Fruit fly (Drosophila melanogaster) whole organism, embryonic: ENCODE measurements around the gene CG43094.

Experiments
- Atf3 ChIP-seq: fragments of 200-800 bp; sonication (Bioruptor generic); optimal IDR thresholded peaks from 3 replicates; lab custom pipeline; 2016; ENCODE audit warnings: missing biosample characterization, missing genetic modification characterization
- B-H1 ChIP-seq: fragments of 200-800 bp; sonication (Bioruptor generic); IDR thresholded peaks from 3 replicates; pipeline ENCODE4 v1.3.6; 2022; ENCODE audit warnings: missing biosample characterization, missing genetic modification characterization
- Bdp1 ChIP-seq: fragments of 200-800 bp; sonication (Bioruptor generic); optimal IDR thresholded peaks from 3 replicates; lab custom pipeline; 2016; ENCODE audit warnings: missing biosample characterization, missing genetic modification characterization
- CG10543 ChIP-seq: fragments of 200-800 bp; sonication (Bioruptor generic); optimal IDR thresholded peaks from 3 replicates; lab custom pipeline; 2017; ENCODE audit warnings: missing biosample characterization, mild to moderate bottlenecking, missing genetic modification characterization, moderate library complexity
- CG11723 ChIP-seq: fragments of 200-800 bp; sonication (Bioruptor generic); optimal IDR thresholded peaks from 2 replicates; lab custom pipeline; 2017; ENCODE audit warnings: missing biosample characterization, mild to moderate bottlenecking, missing genetic modification characterization
- CG1233 ChIP-seq: fragments of 200-800 bp; sonication (Bioruptor generic); optimal IDR thresholded peaks from 4 replicates; lab custom pipeline; 2018; ENCODE audit warnings: missing biosample characterization, mild to moderate bottlenecking, missing genetic modification characterization
- CG13296 ChIP-seq: fragments of 200-800 bp; sonication (Bioruptor generic); optimal IDR thresholded peaks from 3 replicates; lab custom pipeline; 2018; ENCODE audit warnings: missing biosample characterization, mild to moderate bottlenecking, missing genetic modification characterization
- CG14710 ChIP-seq: fragments of 200-800 bp; sonication (Bioruptor generic); optimal IDR thresholded peaks from 3 replicates; lab custom pipeline; 2019; ENCODE audit warnings: missing biosample characterization, mild to moderate bottlenecking, missing genetic modification characterization, moderate library complexity
- CG1602 ChIP-seq: fragments of 200-800 bp; sonication (Bioruptor generic); optimal IDR thresholded peaks from 3 replicates; lab custom pipeline; 2016; ENCODE audit warnings: missing biosample characterization, missing genetic modification characterization
- CG1832 ChIP-seq: fragments of 200-800 bp; sonication (Bioruptor generic); optimal IDR thresholded peaks from 2 replicates; lab custom pipeline; 2017; ENCODE audit warnings: missing biosample characterization, mild to moderate bottlenecking, missing genetic modification characterization, inconsistent platforms
- CG3407 ChIP-seq: fragments of 200-800 bp; sonication (Bioruptor generic); optimal IDR thresholded peaks from 2 replicates; lab custom pipeline; 2018; ENCODE audit warnings: missing biosample characterization, mild to moderate bottlenecking, missing genetic modification characterization
- CG3726 ChIP-seq: fragments of 200-800 bp; sonication (Bioruptor generic); IDR thresholded peaks from 3 replicates; pipeline ENCODE4, ENCODE4 v1.3.6; 2022; ENCODE audit warnings: missing biosample characterization, missing genetic modification characterization
- CG3847 ChIP-seq: fragments of 200-800 bp; sonication (Bioruptor generic); IDR thresholded peaks from 2 replicates; pipeline ENCODE4 v1.3.6; 2022; ENCODE audit warnings: missing biosample characterization, missing genetic modification characterization
- CG8924 ChIP-seq: fragments of 200-800 bp; optimal IDR thresholded peaks from 3 replicates; lab custom pipeline; 2019; ENCODE audit warnings: missing biosample characterization, mild to moderate bottlenecking, missing genetic modification characterization, moderate library complexity
- Chrac-16 ChIP-seq: fragments of 200-800 bp; sonication (Bioruptor generic); optimal IDR thresholded peaks from 3 replicates; lab custom pipeline; 2016; ENCODE audit warnings: missing biosample characterization, missing genetic modification characterization
- CoRest ChIP-seq: fragments of 200-800 bp; sonication (Bioruptor generic); optimal IDR thresholded peaks from 3 replicates; lab custom pipeline; 2018; ENCODE audit warnings: missing biosample characterization, mild to moderate bottlenecking, missing genetic modification characterization, moderate library complexity
- Dfd ChIP-seq, 2 experiments: fragments of >200 bp; optimal IDR thresholded peaks; 2 replicates each; lab custom pipeline; 2017; ENCODE audit warnings: missing biosample characterization in 2 of 2, missing genetic modification characterization in 2 of 2
- Dip2 ChIP-seq: fragments of 200-800 bp; sonication (Bioruptor generic); IDR thresholded peaks from 2 replicates; pipeline ENCODE4 v1.3.6; 2022; ENCODE audit warnings: missing biosample characterization, missing genetic modification characterization
- Doc3 ChIP-seq: fragments of 200-800 bp; sonication (Bioruptor generic); IDR thresholded peaks from 3 replicates; pipeline ENCODE4 v1.3.6; 2022; ENCODE audit warnings: missing biosample characterization, missing genetic modification characterization; ENCODE audit not compliant: partially characterized antibody
- Dp ChIP-seq: fragments of 200-800 bp; sonication (Bioruptor generic); optimal IDR thresholded peaks from 2 replicates; lab custom pipeline; 2018; ENCODE audit warnings: missing biosample characterization, mild to moderate bottlenecking, missing genetic modification characterization, moderate library complexity
- Eip74EF ChIP-seq, 2 experiments: fragments of 200-800 bp in 1 of 2; fragments of >200 bp in 1 of 2; sonication (Bioruptor generic) in 1 of 2; optimal IDR thresholded peaks; 2 replicates each; lab custom pipeline; 2017 to 2019; ENCODE audit warnings: missing biosample characterization in 2 of 2, missing genetic modification characterization in 2 of 2, mild to moderate bottlenecking in 1 of 2, moderate library complexity in 1 of 2
- H2.0 ChIP-seq: fragments of 200-800 bp; sonication (Bioruptor generic); IDR thresholded peaks from 2 replicates; pipeline ENCODE4 v1.3.6; 2022; ENCODE audit warnings: missing biosample characterization, missing genetic modification characterization
- HLH54F ChIP-seq: fragments of 200-800 bp; sonication (Bioruptor generic); optimal IDR thresholded peaks from 3 replicates; lab custom pipeline; 2016; ENCODE audit warnings: missing biosample characterization, missing genetic modification characterization
- Lim3 ChIP-seq: fragments of 200-800 bp; sonication (Bioruptor generic); IDR thresholded peaks from 2 replicates; pipeline ENCODE4 v1.3.6; 2022; ENCODE audit warnings: missing biosample characterization, missing genetic modification characterization
- MTF-1 ChIP-seq: fragments of 200-800 bp; sonication (Bioruptor generic); optimal IDR thresholded peaks from 2 replicates; lab custom pipeline; 2018; ENCODE audit warnings: missing biosample characterization, mild to moderate bottlenecking, missing genetic modification characterization, borderline replicate concordance
- NFAT ChIP-seq: fragments of 200-800 bp; sonication (Bioruptor generic); IDR thresholded peaks from 2 replicates; pipeline ENCODE4 v1.3.6; 2022; ENCODE audit warnings: missing biosample characterization, missing genetic modification characterization
- Optix ChIP-seq: fragments of 200-800 bp; sonication (Bioruptor generic); IDR thresholded peaks from 3 replicates; pipeline ENCODE4 v1.3.6; 2022; ENCODE audit warnings: missing biosample characterization, missing genetic modification characterization
- Scr ChIP-seq: fragments of 200-800 bp; sonication (Bioruptor generic); IDR thresholded peaks from 2 replicates; pipeline ENCODE4 v1.3.6; 2022; ENCODE audit warnings: missing biosample characterization, missing genetic modification characterization; ENCODE audit not compliant: partially characterized antibody
- Vsx1 ChIP-seq: fragments of 200-800 bp; sonication (Bioruptor generic); optimal IDR thresholded peaks from 2 replicates; lab custom pipeline; 2017; ENCODE audit warnings: missing biosample characterization, mild to moderate bottlenecking, missing genetic modification characterization, missing genetic modification reagents
- ase ChIP-seq: fragments of 200-800 bp; sonication (Bioruptor generic); IDR thresholded peaks from 3 replicates; pipeline ENCODE4 v1.3.6; 2022; ENCODE audit warnings: missing biosample characterization, missing genetic modification characterization
- ato ChIP-seq: fragments of 200-800 bp; sonication (Bioruptor generic); IDR thresholded peaks from 2 replicates; pipeline ENCODE4 v1.3.6; 2022; ENCODE audit warnings: missing biosample characterization, missing genetic modification characterization; ENCODE audit not compliant: partially characterized antibody
- cad ChIP-seq: fragments of >200 bp; optimal IDR thresholded peaks from 2 replicates; lab custom pipeline; 2017; ENCODE audit warnings: missing biosample characterization, missing genetic modification characterization
- chn ChIP-seq: fragments of 200-800 bp; sonication (Bioruptor generic); optimal IDR thresholded peaks from 2 replicates; lab custom pipeline; 2016; ENCODE audit warnings: missing biosample characterization, missing genetic modification characterization
- dpn ChIP-seq, 2 experiments: fragments of 200-800 bp; sonication (Bioruptor generic); optimal IDR thresholded peaks; 3 replicates each; lab custom pipeline; 2016; ENCODE audit warnings: missing biosample characterization in 2 of 2, missing genetic modification characterization in 2 of 2
- ems ChIP-seq: fragments of 200-800 bp; sonication (Bioruptor generic); optimal IDR thresholded peaks from 3 replicates; lab custom pipeline; 2016; ENCODE audit warnings: missing biosample characterization, missing genetic modification characterization
- fru ChIP-seq: fragments of >200 bp; optimal IDR thresholded peaks from 2 replicates; lab custom pipeline; 2017
- gcm2 ChIP-seq: fragments of 200-800 bp; sonication (Bioruptor generic); optimal IDR thresholded peaks from 2 replicates; lab custom pipeline; 2016; ENCODE audit warnings: missing biosample characterization, missing genetic modification characterization
- grau ChIP-seq: fragments of 200-800 bp; optimal IDR thresholded peaks from 3 replicates; lab custom pipeline; 2019; ENCODE audit warnings: missing biosample characterization, mild to moderate bottlenecking, missing genetic modification characterization, moderate library complexity
- hb ChIP-seq: fragments of 200-800 bp; sonication (Bioruptor generic); IDR thresholded peaks from 3 replicates; pipeline ENCODE4 v1.3.6; 2022; ENCODE audit warnings: missing biosample characterization, missing genetic modification characterization; ENCODE audit not compliant: partially characterized antibody
- knrl ChIP-seq: fragments of 200-800 bp; sonication (Bioruptor generic); IDR thresholded peaks from 3 replicates; pipeline ENCODE4 v1.3.6; 2022; ENCODE audit warnings: missing biosample characterization, missing genetic modification characterization; ENCODE audit not compliant: partially characterized antibody
- lilli ChIP-seq: fragments of 200-800 bp; sonication (Bioruptor generic); optimal IDR thresholded peaks from 3 replicates; lab custom pipeline; 2016; ENCODE audit warnings: missing biosample characterization, missing genetic modification characterization
- mld ChIP-seq: fragments of 200-800 bp; sonication (Bioruptor generic); IDR thresholded peaks from 3 replicates; pipeline ENCODE4 v1.3.6; 2022; ENCODE audit warnings: missing biosample characterization, missing genetic modification characterization; ENCODE audit not compliant: partially characterized antibody
- phol ChIP-seq: fragments of 200-800 bp; sonication (Bioruptor generic); optimal IDR thresholded peaks from 3 replicates; lab custom pipeline; 2018; ENCODE audit warnings: missing biosample characterization, mild to moderate bottlenecking, missing genetic modification characterization, moderate library complexity
- schlank ChIP-seq: fragments of 200-800 bp; sonication (Bioruptor generic); optimal IDR thresholded peaks from 2 replicates; lab custom pipeline; 2018; ENCODE audit warnings: missing biosample characterization, mild to moderate bottlenecking, missing genetic modification characterization
- sim ChIP-seq: fragments of 200-800 bp; sonication (Bioruptor generic); IDR thresholded peaks from 2 replicates; pipeline ENCODE4 v1.3.6; 2022; ENCODE audit warnings: missing biosample characterization, missing genetic modification characterization
- sna ChIP-seq: fragments of 200-800 bp; sonication (Bioruptor generic); IDR thresholded peaks from 2 replicates; pipeline ENCODE4 v1.3.6; 2022; ENCODE audit warnings: missing biosample characterization, missing genetic modification characterization; ENCODE audit not compliant: partially characterized antibody
- so ChIP-seq: fragments of 200-800 bp; sonication (Bioruptor generic); IDR thresholded peaks from 3 replicates; pipeline ENCODE4 v1.3.6; 2022; ENCODE audit warnings: missing biosample characterization, missing genetic modification characterization
- stc ChIP-seq: fragments of 200-800 bp; sonication (Bioruptor generic); IDR thresholded peaks from 2 replicates; pipeline ENCODE4 v1.3.6; 2022; ENCODE audit warnings: missing biosample characterization, missing genetic modification characterization
- unc-4 ChIP-seq: fragments of 200-800 bp; sonication (Bioruptor generic); IDR thresholded peaks from 2 replicates; pipeline ENCODE4 v1.3.6; 2022; ENCODE audit warnings: missing biosample characterization, missing genetic modification characterization; ENCODE audit not compliant: partially characterized antibody
- vnd ChIP-seq: fragments of 200-800 bp; sonication (Bioruptor generic); IDR thresholded peaks from 3 replicates; pipeline ENCODE4 v1.3.6; 2022; ENCODE audit warnings: missing biosample characterization, missing genetic modification characterization; ENCODE audit not compliant: partially characterized antibody
- zen2 ChIP-seq: fragments of 200-800 bp; sonication (Bioruptor generic); IDR thresholded peaks from 3 replicates; pipeline ENCODE4 v1.3.6; 2022; ENCODE audit warnings: missing biosample characterization, missing genetic modification characterization; ENCODE audit not compliant: partially characterized antibody

Gene CG43094

dm6 chr3R:22781412-22781811, 10.6 kb upstream of the CG43094 start (continued):
- TF ChIP-seq cad (GFP tag; lab: Kevin White, UChicago), result no peak
- TF ChIP-seq CG1832 (GFP tag; lab: Kevin White, UChicago), result no peak
- no peak for TF ChIP-seq CG1602
- no peak for TF ChIP-seq CG14710 (tag; lab: Kevin White, UChicago)
- TF ChIP-seq CG3407 (GFP tag; lab: Kevin White, UChicago), result no peak
- TF ChIP-seq CG11723 (GFP tag; lab: Kevin White, UChicago), result no peak
- peak; percentile 29; the same call in 1 of the 2 replicates for TF ChIP-seq CG3847 (GFP tag; lab: Robert Waterston, UW)
- no peak for TF ChIP-seq H2.0 (GFP tag; lab: Robert Waterston, UW)
- peak; percentile 78; the same call in 2 of the 3 replicates for TF ChIP-seq so (GFP tag; lab: Robert Waterston, UW)
- TF ChIP-seq sim (GFP tag; lab: Robert Waterston, UW), result no peak
- peak; percentile 45 for TF ChIP-seq CG10543 (GFP tag; lab: Kevin White, UChicago)
- TF ChIP-seq vnd (GFP tag; lab: Robert Waterston, UW), result no peak
- TF ChIP-seq zen2, result 0 out of 3 replicates have a peak, but pooled peaks have one; percentile 37
- no peak for TF ChIP-seq CG1233
- TF ChIP-seq unc-4 (GFP tag; lab: Robert Waterston, UW), result no peak
- no peak for TF ChIP-seq MTF-1 (GFP tag; lab: Kevin White, UChicago)
- TF ChIP-seq NFAT (GFP tag; lab: Robert Waterston, UW), result peak; percentile 60; the same call in 1 of the 2 replicates
- TF ChIP-seq Scr (GFP tag; lab: Robert Waterston, UW), result no peak
- TF ChIP-seq gcm2 (GFP tag; lab: Kevin White, UChicago), result no peak
- TF ChIP-seq grau (tag; lab: Kevin White, UChicago), result no peak
- TF ChIP-seq sna (GFP tag; lab: Robert Waterston, UW), result no peak
- TF ChIP-seq B-H1 (GFP tag; lab: Robert Waterston, UW), result no peak
- TF ChIP-seq CG3726 (GFP tag; lab: Robert Waterston, UW), result no peak
- no peak for TF ChIP-seq phol (tag; lab: Kevin White, UChicago)
- TF ChIP-seq ato (GFP tag; lab: Robert Waterston, UW), result no peak
- TF ChIP-seq HLH54F, result no peak
- no peak for TF ChIP-seq Lim3 (GFP tag; lab: Robert Waterston, UW)
- no peak for TF ChIP-seq mld (GFP tag; lab: Robert Waterston, UW)
- no peak for TF ChIP-seq Eip74EF (GFP tag; optimal IDR thresholded peaks at IDR 0.05; lab: Kevin White, UChicago)
- TF ChIP-seq Doc3 (GFP tag; lab: Robert Waterston, UW), result no peak
- TF ChIP-seq lilli (GFP tag; lab: Kevin White, UChicago), result no peak
- TF ChIP-seq Dip2, result no peak
- no peak for TF ChIP-seq schlank (tag; lab: Kevin White, UChicago)
- TF ChIP-seq Chrac-16, result no peak
- no peak for TF ChIP-seq Bdp1 (GFP tag; lab: Kevin White, UChicago)
- TF ChIP-seq Atf3 (GFP tag; lab: Kevin White, UChicago), result no peak
- TF ChIP-seq knrl, result no peak
- TF ChIP-seq dpn (GFP tag; optimal IDR thresholded peaks at IDR 0.05; lab: Kevin White, UChicago), result no peak
- no peak for TF ChIP-seq ems (GFP tag; lab: Kevin White, UChicago)
- TF ChIP-seq Dp (GFP tag; lab: Kevin White, UChicago), result no peak
- no peak for TF ChIP-seq chn (GFP tag; lab: Kevin White, UChicago)
- no peak for TF ChIP-seq hb (GFP tag; lab: Robert Waterston, UW)
- no peak for TF ChIP-seq fru (lab: Kevin White, UChicago)
- no peak; the same call in 2 of the 3 replicates for TF ChIP-seq Optix
- TF ChIP-seq Dfd (GFP tag; optimal IDR thresholded peaks at IDR 0.05; lab: Kevin White, UChicago), result no peak
- no peak for TF ChIP-seq ase (GFP tag; lab: Robert Waterston, UW)
- TF ChIP-seq stc (GFP tag; lab: Robert Waterston, UW), result no peak
- no peak for TF ChIP-seq Vsx1 (GFP tag; lab: Kevin White, UChicago)
- TF ChIP-seq CoRest (tag; lab: Kevin White, UChicago), result no peak
- TF ChIP-seq CG8924 (tag; lab: Kevin White, UChicago), result peak; percentile 9
- no peak for TF ChIP-seq CG13296 (GFP tag; lab: Kevin White, UChicago)
